Fruit fly (Drosophila melanogaster) S2 (cell line): ENCODE results near the gene Clc.

Source experiments
- CG8478 ChIP-seq: fragments of >200 bp; optimal IDR thresholded peaks from 2 replicates; lab custom pipeline; 2018
- CTCF ChIP-seq, 2 experiments: fragments of >200 bp; optimal IDR thresholded peaks; 2 replicates each; lab custom pipeline; 2018

- TF ChIP-seq CG8478 (lab: Kevin White, UChicago) (no peak), CTCF (optimal IDR thresholded peaks at IDR 0.05; lab: Kevin White, UChicago) (no peak)
Measured at dm6 chr3L:20220918-20221317, 19.9 kb upstream of the Clc start.
